Fruit fly (Drosophila melanogaster): ENCODE measurements around the gene NijA.

- TF ChIP-seq CG11762 (GFP tag; optimal IDR thresholded peaks at IDR 0.05; ENCODE audit: insufficient read depth) (no peak), Met (GFP tag; optimal IDR thresholded peaks at IDR 0.05) (no peak), CG31627 (GFP tag; optimal IDR thresholded peaks at IDR 0.05) (no peak), salr (GFP tag; optimal IDR thresholded peaks at IDR 0.05) (no peak), Ets96B (tag; optimal IDR thresholded peaks at IDR 0.05) (no peak)
These were observed 50.7 kb downstream of the NijA start for dm6 chr3L:10645965-10646364.
